Worm (Caenorhabditis elegans) whole organism, L4/young adult: ENCODE results near the gene BE10.5.

ENCODE experiments used
- W03F9.2 ChIP-seq: fragments of 150-350 bp; optimal IDR thresholded peaks from 2 replicates; lab custom pipeline; 2014; ENCODE audit warnings: missing biosample characterization, missing genetic modification characterization
- dao-5 ChIP-seq: sonication (generic microtip); optimal IDR thresholded peaks from 2 replicates; lab custom pipeline; 2016; ENCODE audit warnings: missing genotype, missing genetic modification characterization, moderate library complexity, missing compliant biosample characterization

DNA sequence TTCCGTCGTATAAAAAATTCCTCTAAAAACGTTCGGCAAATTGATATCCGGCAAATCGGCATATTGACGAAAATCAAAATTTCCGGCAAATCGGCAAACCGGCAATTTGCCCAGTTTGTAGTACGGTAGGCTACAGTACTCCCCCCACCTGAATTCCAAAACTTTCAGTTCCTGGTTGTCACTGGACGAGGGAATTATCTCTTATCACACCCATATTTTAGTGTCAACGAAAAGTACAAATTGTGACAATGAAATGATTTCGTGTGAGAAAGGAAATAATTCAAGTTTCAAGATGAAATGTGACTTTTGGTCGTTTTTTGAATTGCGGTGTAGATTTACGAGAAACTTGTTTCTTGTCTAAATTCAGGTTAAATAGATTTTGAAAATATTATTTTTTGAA lies 26.5 kb upstream of the BE10.5 start:
- no peak for TF ChIP-seq W03F9.2 (tag; lab: Kevin White, UChicago)
- no peak for TF ChIP-seq dao-5 (tag; lab: Kevin White, UChicago)
